Worm (Caenorhabditis elegans): ENCODE results near the gene F47B8.13.

DNA sequence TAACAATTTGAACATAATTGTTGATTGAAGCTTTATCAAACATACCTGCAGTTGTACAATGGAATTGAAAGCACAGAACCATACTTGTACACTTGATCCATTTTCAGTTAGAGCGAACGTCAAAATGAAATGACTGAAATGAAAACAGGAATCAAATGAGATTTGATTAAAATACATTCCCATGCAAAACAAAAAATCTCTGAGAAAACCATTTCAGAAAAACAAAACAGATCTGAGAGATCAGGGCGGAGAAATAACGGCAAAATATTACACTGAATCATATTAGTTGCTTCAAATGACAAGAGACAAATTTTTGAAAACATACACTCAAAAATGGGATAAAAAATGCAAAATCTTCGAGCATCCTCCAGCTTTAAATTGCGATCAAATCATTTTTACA, 39.8 kb downstream of the F47B8.13 start, which contains the start of gene srt-33:
- TF ChIP-seq T23F11.4 (GFP tag; optimal IDR thresholded peaks at IDR 0.05) (no peak), lin-11 (tag; optimal IDR thresholded peaks at IDR 0.05) (no peak), ceh-19 (GFP tag; optimal IDR thresholded peaks at IDR 0.05) (no peak), K02D7.2 (tag; optimal IDR thresholded peaks at IDR 0.05) (no peak), unc-86 (tag; optimal IDR thresholded peaks at IDR 0.05) (no peak), eyg-1 (tag; optimal IDR thresholded peaks at IDR 0.05) (no peak), unc-42 (tag; optimal IDR thresholded peaks at IDR 0.05) (no peak), hlh-30 (tag; optimal IDR thresholded peaks at IDR 0.05; ENCODE audit: insufficient read depth) (no peak), ets-4 (tag; optimal IDR thresholded peaks at IDR 0.05) (no peak)

Measured in whole organism, late embryonic.